Worm (Caenorhabditis elegans): ENCODE data around the gene F52C9.5.

Gene F52C9.5

DNA sequence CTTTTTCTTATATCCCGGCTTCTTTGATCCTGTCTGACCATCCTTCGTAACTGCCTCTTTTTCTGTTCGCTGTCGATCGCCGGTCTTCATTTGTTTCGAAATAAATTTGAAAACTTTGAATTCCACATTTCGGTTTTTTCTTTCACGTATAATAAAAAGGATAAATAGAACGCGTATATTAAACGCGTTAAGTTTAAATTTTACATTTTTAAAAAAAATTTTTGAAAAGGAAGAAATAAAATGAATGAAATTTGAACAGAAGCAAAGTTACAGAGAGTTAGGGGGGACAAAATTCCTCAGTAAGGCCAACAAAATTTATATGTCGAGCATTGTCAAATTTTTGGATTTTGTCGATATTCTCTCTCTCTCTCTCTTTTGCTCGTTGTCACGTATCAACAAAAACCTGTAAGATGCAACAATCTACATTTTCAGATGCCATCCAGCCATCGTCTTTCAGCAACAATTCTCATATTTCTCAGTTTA is at the start of gene F52C9.5, which contains the start of gene T15B12.2:
F52C9.5 (plus strand) TSS at position 433 of the 483 bp plus-strand sequence.
T15B12.2 (minus strand) TSS at position 101 of the 483 bp plus-strand sequence.
- TF ChIP-seq ref-1 (GFP tag; conservative IDR thresholded peaks at IDR 0.05) (no peak), cog-1 (tag; optimal IDR thresholded peaks at IDR 0.05) (no peak), klf-2 (GFP tag; conservative IDR thresholded peaks at IDR 0.05) (no peak), flt-1 (GFP tag; IDR thresholded peaks at IDR 0.05) (no peak), tab-1 (GFP tag; IDR thresholded peaks at IDR 0.05) (no peak), ztf-23 (GFP tag; IDR thresholded peaks at IDR 0.05) (no peak)

DNA sequence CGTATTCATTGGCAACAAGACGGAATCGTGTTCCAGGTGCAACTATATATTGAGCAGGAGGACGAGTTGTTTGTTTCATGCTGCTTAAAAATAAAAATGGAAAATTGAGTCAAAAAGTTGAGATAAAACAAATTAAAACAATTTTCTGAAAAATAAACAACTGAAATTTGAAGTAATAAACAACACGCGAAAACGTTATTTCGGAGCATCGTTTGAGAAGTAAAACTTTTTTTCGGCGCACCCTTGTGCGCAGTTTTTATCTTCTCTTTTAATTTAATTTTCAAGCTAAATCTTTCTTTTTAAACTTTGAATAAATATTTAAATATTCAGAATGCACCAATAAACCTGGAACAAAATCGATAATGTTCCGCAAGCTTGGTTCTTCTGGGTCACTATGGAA is 47.9 kb upstream of the F52C9.5 start, which contains the start of the genes sumv-1 and gop-1:
sumv-1 (minus strand) TSS at position 80 of the 400 bp plus-strand sequence.
gop-1 (plus strand) TSS at position 331 of the 400 bp plus-strand sequence.
- TF ChIP-seq flt-1 (GFP tag; IDR thresholded peaks at IDR 0.05) (no peak), ztf-29 (GFP tag; IDR thresholded peaks at IDR 0.05) (no peak), tab-1 (GFP tag; IDR thresholded peaks at IDR 0.05) (no peak)

ce11 chrIII:5258918-5259317 is 43.1 kb upstream of the F52C9.5 start, which contains the start of gene gop-2:
gop-2 (plus strand) TSS chrIII:5259023.
- TF ChIP-seq ztf-29 (GFP tag; IDR thresholded peaks at IDR 0.05) (no peak), T22C8.4 (GFP tag; IDR thresholded peaks at IDR 0.05) (no peak), ref-1 (GFP tag; conservative IDR thresholded peaks at IDR 0.05) (no peak), cog-1 (tag; optimal IDR thresholded peaks at IDR 0.05) (no peak), tab-1 (GFP tag; IDR thresholded peaks at IDR 0.05) (no peak), ztf-23 (GFP tag; IDR thresholded peaks at IDR 0.05) (no peak), med-1 (GFP tag; optimal IDR thresholded peaks at IDR 0.05; ENCODE audit: insufficient read depth) (no peak), flt-1 (GFP tag; IDR thresholded peaks at IDR 0.05) (no peak), klf-2 (GFP tag; conservative IDR thresholded peaks at IDR 0.05) (no peak)

DNA sequence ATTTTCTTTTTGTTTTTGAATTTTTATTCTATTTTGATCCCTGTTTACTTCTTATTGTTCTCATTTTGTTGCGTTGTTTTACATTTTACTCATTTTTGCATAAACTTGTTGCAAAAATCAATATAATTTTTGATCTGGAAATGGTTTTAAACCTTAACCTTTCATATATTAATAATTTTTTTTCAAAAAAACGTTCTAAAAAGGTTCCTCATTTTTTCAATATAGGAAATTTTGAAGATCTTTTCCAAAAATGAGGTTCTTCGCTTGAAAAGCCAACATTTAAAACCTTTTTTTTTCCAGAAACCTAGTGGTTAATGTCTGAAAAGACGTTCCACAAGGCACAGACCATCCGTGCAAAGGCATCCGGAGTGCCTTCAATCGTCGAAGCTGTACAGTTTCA is 41.6 kb upstream of the F52C9.5 start, which contains the start of gene gop-3:
gop-3 (plus strand) TSS at position 301 of the 400 bp plus-strand sequence.
- TF ChIP-seq ztf-29 (GFP tag; IDR thresholded peaks at IDR 0.05) (no peak), cog-1 (tag; optimal IDR thresholded peaks at IDR 0.05) (no peak), ztf-23 (GFP tag; IDR thresholded peaks at IDR 0.05) (no peak), tab-1 (GFP tag; IDR thresholded peaks at IDR 0.05) (no peak), flt-1 (GFP tag; IDR thresholded peaks at IDR 0.05) (no peak), ref-1 (GFP tag; conservative IDR thresholded peaks at IDR 0.05) (no peak)

DNA sequence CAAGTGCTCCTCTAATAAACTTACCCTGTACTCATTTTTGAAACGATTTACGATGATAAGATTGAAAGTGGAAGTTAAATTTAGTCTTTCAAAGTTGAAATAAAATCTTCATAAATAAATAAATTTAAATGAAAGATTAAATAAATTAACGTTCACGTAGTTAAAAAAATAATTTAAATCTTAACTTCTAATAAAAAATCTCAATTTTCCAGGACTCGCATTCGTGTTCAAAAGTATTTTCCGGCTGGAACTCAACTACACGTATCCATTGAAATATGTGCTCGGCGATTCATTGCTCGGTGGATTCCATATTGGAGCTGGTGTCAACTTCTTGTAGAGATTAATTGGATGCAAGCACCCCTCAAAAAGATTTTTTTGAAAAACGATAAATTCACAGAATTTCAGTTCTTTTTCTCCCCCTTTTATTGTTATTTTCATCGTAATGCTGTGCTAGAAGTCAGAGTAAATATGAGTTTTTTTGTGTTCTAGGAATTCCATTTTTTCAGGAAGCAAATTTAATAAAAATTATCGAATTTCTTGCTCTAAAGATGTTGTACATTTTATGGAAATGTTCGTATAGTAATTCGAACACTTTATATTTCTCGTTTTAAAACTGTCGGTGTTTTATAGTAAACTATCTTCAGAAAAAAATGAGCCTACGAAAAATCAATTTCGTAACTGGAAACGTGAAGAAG is 38.6 kb upstream of the F52C9.5 start, which contains the start of the genes C34E10.9 and hap-1:
C34E10.9 (minus strand) TSS at position 101 of the 695 bp plus-strand sequence.
hap-1 (plus strand) TSS at position 645 of the 695 bp plus-strand sequence.
- no peak for TF ChIP-seq cog-1 (tag; optimal IDR thresholded peaks at IDR 0.05)
- TF ChIP-seq ztf-29 (GFP tag; IDR thresholded peaks at IDR 0.05) = no peak
- TF ChIP-seq tab-1 (GFP tag; IDR thresholded peaks at IDR 0.05) = no peak
- TF ChIP-seq T22C8.4 (GFP tag; IDR thresholded peaks at IDR 0.05) = no peak
- TF ChIP-seq klf-2 (GFP tag; conservative IDR thresholded peaks at IDR 0.05) = no peak
- TF ChIP-seq med-1 (GFP tag; optimal IDR thresholded peaks at IDR 0.05; ENCODE audit: insufficient read depth) = no peak
- TF ChIP-seq ztf-23 (GFP tag; IDR thresholded peaks at IDR 0.05) = no peak
- no peak for TF ChIP-seq flt-1 (GFP tag; IDR thresholded peaks at IDR 0.05)
- no peak for TF ChIP-seq ref-1 (GFP tag; conservative IDR thresholded peaks at IDR 0.05)

- no peak for TF ChIP-seq ref-1 (GFP tag; conservative IDR thresholded peaks at IDR 0.05)
- TF ChIP-seq ztf-23 (GFP tag; IDR thresholded peaks at IDR 0.05) = no peak
- no peak for TF ChIP-seq flt-1 (GFP tag; IDR thresholded peaks at IDR 0.05)
- no peak for TF ChIP-seq klf-2 (GFP tag; conservative IDR thresholded peaks at IDR 0.05)
- no peak for TF ChIP-seq cog-1 (tag; optimal IDR thresholded peaks at IDR 0.05)
- TF ChIP-seq tab-1 (GFP tag; IDR thresholded peaks at IDR 0.05) = no peak
- no peak for TF ChIP-seq T22C8.4 (GFP tag; IDR thresholded peaks at IDR 0.05)
- no peak for TF ChIP-seq med-1 (GFP tag; optimal IDR thresholded peaks at IDR 0.05; ENCODE audit: insufficient read depth)
- no peak for TF ChIP-seq ztf-29 (GFP tag; IDR thresholded peaks at IDR 0.05)
Measured at ce11 chrIII:5264813-5265212, 37.2 kb upstream of the F52C9.5 start, which contains the start of gene gro-1. gro-1 (plus strand) TSS chrIII:5265113.

DNA sequence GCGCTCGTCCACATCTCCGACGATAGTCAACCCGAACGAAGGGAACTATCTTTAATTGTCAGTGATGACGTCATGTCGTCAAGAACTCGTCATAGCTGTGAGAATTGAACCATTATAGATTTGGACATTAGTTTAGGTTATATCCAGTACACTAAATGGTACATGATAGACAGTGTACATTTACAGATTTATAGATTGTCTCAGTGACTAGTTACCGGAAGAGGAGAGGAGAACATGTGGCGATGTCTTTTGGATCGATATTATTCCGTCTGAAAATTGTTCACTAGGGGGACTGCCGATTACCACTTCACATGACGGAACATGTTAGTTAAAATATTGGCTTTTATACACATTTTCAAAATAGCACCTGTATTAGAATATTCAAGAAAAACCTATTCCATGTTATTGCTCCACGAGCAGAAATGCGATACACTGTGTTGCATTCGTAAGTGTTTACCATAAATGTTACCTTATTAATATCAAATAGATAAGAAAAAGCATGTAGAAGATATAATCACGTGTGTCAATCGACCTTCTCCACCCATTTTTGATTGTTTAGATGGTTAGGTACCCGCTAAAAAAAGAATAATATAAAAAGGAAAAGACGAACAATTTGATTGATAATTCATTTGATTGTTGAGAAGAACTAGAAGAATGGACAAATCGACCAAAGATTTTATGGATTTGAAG is 34.7 kb upstream of the F52C9.5 start, which contains the start of gene ZC395.5:
ZC395.5 (plus strand) TSS at position 632 of the 690 bp plus-strand sequence.
- TF ChIP-seq ztf-29 (GFP tag; IDR thresholded peaks at IDR 0.05) (no peak), cog-1 (tag; optimal IDR thresholded peaks at IDR 0.05) (no peak), T22C8.4 (GFP tag; IDR thresholded peaks at IDR 0.05) (no peak), klf-2 (GFP tag; conservative IDR thresholded peaks at IDR 0.05) (no peak), med-1 (GFP tag; optimal IDR thresholded peaks at IDR 0.05; ENCODE audit: insufficient read depth) (no peak), tab-1 (GFP tag; IDR thresholded peaks at IDR 0.05) (no peak), ref-1 (GFP tag; conservative IDR thresholded peaks at IDR 0.05) (no peak), flt-1 (GFP tag; IDR thresholded peaks at IDR 0.05) (no peak), ztf-23 (GFP tag; IDR thresholded peaks at IDR 0.05) (no peak)

DNA sequence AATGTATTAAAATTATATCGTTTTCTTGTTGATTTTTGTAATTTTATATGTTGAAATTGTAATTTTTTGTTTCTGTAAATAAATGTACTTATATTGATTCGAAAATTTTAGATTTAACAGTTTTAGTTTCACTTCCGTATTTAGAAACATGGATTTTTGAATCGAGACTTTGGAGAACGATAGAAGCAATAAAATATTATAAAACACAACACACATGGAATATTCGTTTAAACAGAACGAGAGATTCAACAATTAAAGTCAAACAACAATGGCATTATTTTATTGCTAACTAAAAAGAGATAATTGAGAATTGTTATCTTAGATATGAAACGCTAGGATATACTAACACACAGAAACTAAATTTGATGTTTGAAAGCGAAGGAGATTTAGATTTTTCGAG is 33.5 kb upstream of the F52C9.5 start:
- no peak for TF ChIP-seq cog-1 (tag; optimal IDR thresholded peaks at IDR 0.05)
- TF ChIP-seq ref-1 (GFP tag; conservative IDR thresholded peaks at IDR 0.05) = no peak
- no peak for TF ChIP-seq ztf-29 (GFP tag; IDR thresholded peaks at IDR 0.05)
- TF ChIP-seq T22C8.4 (GFP tag; IDR thresholded peaks at IDR 0.05) = no peak
- TF ChIP-seq flt-1 (GFP tag; IDR thresholded peaks at IDR 0.05) = no peak
- no peak for TF ChIP-seq ztf-23 (GFP tag; IDR thresholded peaks at IDR 0.05)
- no peak for TF ChIP-seq med-1 (GFP tag; optimal IDR thresholded peaks at IDR 0.05; ENCODE audit: insufficient read depth)
- TF ChIP-seq klf-2 (GFP tag; conservative IDR thresholded peaks at IDR 0.05) = no peak
- TF ChIP-seq tab-1 (GFP tag; IDR thresholded peaks at IDR 0.05) = no peak

ce11 chrIII:5269814-5270213 is 32.2 kb upstream of the F52C9.5 start, which contains the start of gene ZC395.4:
ZC395.4 (plus strand) TSS chrIII:5270114.
- no peak for TF ChIP-seq flt-1 (GFP tag; IDR thresholded peaks at IDR 0.05)
- TF ChIP-seq tab-1 (GFP tag; IDR thresholded peaks at IDR 0.05) = no peak
- no peak for TF ChIP-seq klf-2 (GFP tag; conservative IDR thresholded peaks at IDR 0.05)
- no peak for TF ChIP-seq cog-1 (tag; optimal IDR thresholded peaks at IDR 0.05)
- no peak for TF ChIP-seq T22C8.4 (GFP tag; IDR thresholded peaks at IDR 0.05)
- no peak for TF ChIP-seq ztf-29 (GFP tag; IDR thresholded peaks at IDR 0.05)
- TF ChIP-seq med-1 (GFP tag; optimal IDR thresholded peaks at IDR 0.05; ENCODE audit: insufficient read depth) = no peak
- TF ChIP-seq ztf-23 (GFP tag; IDR thresholded peaks at IDR 0.05) = no peak
- no peak for TF ChIP-seq ref-1 (GFP tag; conservative IDR thresholded peaks at IDR 0.05)

Data from whole organism, midembryonic.